Worm (Caenorhabditis elegans) whole organism, young adult: ENCODE measurements around the gene chil-24.

ENCODE experiments used
- F23B12.7 ChIP-seq: sonication (generic microtip); optimal IDR thresholded peaks from 2 replicates; lab custom pipeline; 2017; ENCODE audit warnings: missing genetic modification characterization, mild to moderate bottlenecking, missing compliant biosample characterization, antibody characterized with exemption, moderate library complexity; ENCODE audit not compliant: insufficient read depth
- F55B11.4 ChIP-seq: sonication (generic microtip); optimal IDR thresholded peaks from 2 replicates; lab custom pipeline; 2016; ENCODE audit warnings: missing compliant biosample characterization, missing genetic modification characterization, borderline replicate concordance; ENCODE audit not compliant: insufficient read depth
- F57A8.1 ChIP-seq: fragments of 200-800 bp; sonication (Bioruptor generic); optimal IDR thresholded peaks from 2 replicates; lab custom pipeline; 2018; ENCODE audit warnings: mild to moderate bottlenecking, missing genetic modification characterization, moderate library complexity, missing compliant biosample characterization
- lin-54 ChIP-seq: fragments of 200-800 bp; sonication (Bioruptor generic); optimal IDR thresholded peaks from 2 replicates; lab custom pipeline; 2018; ENCODE audit warnings: mild to moderate bottlenecking, missing genetic modification characterization, missing compliant biosample characterization
- madf-6 ChIP-seq: fragments of 200-800 bp; sonication (Bioruptor generic); IDR thresholded peaks from 2 replicates; pipeline ENCODE4 v1.3.6; 2022; ENCODE audit warnings: missing genetic modification reagents, missing genetic modification characterization, missing compliant biosample characterization
- nfya-1 ChIP-seq: sonication (generic microtip); optimal IDR thresholded peaks from 2 replicates; lab custom pipeline; 2017; ENCODE audit warnings: antibody characterized with exemption, missing compliant biosample characterization, missing genetic modification characterization, borderline replicate concordance; ENCODE audit not compliant: insufficient read depth
- snpc-1.3 ChIP-seq: sonication (generic microtip); optimal IDR thresholded peaks from 2 replicates; lab custom pipeline; 2017; ENCODE audit warnings: missing genetic modification characterization, mild to moderate bottlenecking, missing compliant biosample characterization, antibody characterized with exemption, moderate library complexity, missing genotype, missing genetic modification reagents; ENCODE audit not compliant: insufficient read depth
- unc-130 ChIP-seq: sonication (generic microtip); optimal IDR thresholded peaks from 2 replicates; lab custom pipeline; 2016; ENCODE audit warnings: missing genetic modification reagents, missing genetic modification characterization, missing compliant biosample characterization
- ztf-28 ChIP-seq: fragments of 200-800 bp; sonication (Bioruptor generic); IDR thresholded peaks from 2 replicates; pipeline ENCODE4 v1.3.6; 2022; ENCODE audit warnings: missing genetic modification reagents, missing genetic modification characterization, missing compliant biosample characterization

DNA sequence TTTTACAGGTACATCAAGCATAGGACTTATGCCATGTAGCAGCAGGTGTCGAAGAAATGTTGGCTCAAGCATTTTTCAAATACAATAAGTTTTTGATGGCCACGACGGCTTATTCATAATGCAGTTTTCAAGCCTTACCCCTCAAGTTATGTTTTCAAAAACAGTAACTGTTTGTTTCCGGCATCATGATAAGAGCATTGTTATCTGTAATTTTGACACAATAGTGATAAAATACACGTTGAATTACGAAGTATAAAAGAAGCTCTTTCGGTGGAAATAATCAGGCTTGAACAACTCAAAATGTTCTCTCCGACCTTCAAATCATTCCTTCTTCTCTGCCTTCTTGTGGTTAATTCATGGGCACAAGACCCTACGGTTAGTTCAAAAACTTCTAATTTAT is 26.9 kb upstream of the chil-24 start, which contains the start of gene clec-121:
- TF ChIP-seq snpc-1.3 (tag; lab: Kevin White, UChicago) = no peak
- no peak for TF ChIP-seq unc-130 (GFP tag; lab: Kevin White, UChicago)
- no peak for TF ChIP-seq lin-54
- no peak for TF ChIP-seq F55B11.4
- TF ChIP-seq F23B12.7 (tag; lab: Kevin White, UChicago) = no peak
- TF ChIP-seq F57A8.1 (GFP tag; lab: Kevin White, UChicago) = no peak
- TF ChIP-seq madf-6 = no peak
- TF ChIP-seq ztf-28 (GFP tag; lab: Robert Waterston, UW) = no peak
- TF ChIP-seq nfya-1 = no peak
